Worm (Caenorhabditis elegans) whole organism, L4/young adult: ENCODE results near the gene gck-1.

ENCODE experiments used
- W03F9.2 ChIP-seq: fragments of 150-350 bp; optimal IDR thresholded peaks from 2 replicates; lab custom pipeline; 2014; ENCODE audit warnings: missing biosample characterization, missing genetic modification characterization
- dao-5 ChIP-seq: sonication (generic microtip); optimal IDR thresholded peaks from 2 replicates; lab custom pipeline; 2016; ENCODE audit warnings: missing genotype, missing genetic modification characterization, moderate library complexity, missing compliant biosample characterization
- him-1 ChIP-seq: sonication (generic microtip); optimal IDR thresholded peaks from 2 replicates; lab custom pipeline; 2016; ENCODE audit warnings: missing genotype, missing genetic modification reagents, missing genetic modification characterization, missing compliant biosample characterization

ce11 chrV:8947499-8947898 is at the start of gene gck-1:
- TF ChIP-seq dao-5 (tag; lab: Kevin White, UChicago): no peak
- no peak for TF ChIP-seq him-1 (tag; lab: Kevin White, UChicago)
- TF ChIP-seq W03F9.2: no peak
